Fruit fly (Drosophila melanogaster): ENCODE data around the gene nSMase.

- peak; percentile 50 for TF ChIP-seq CG7101 (tag; optimal IDR thresholded peaks at IDR 0.05)
- TF ChIP-seq Hr96 (GFP tag; optimal IDR thresholded peaks at IDR 0.05): no peak
- TF ChIP-seq toe (GFP tag; optimal IDR thresholded peaks at IDR 0.05): peak; percentile 23
- TF ChIP-seq CG33017 (tag; optimal IDR thresholded peaks at IDR 0.05): peak; percentile 6
- peak; percentile 32 for TF ChIP-seq tj (GFP tag; optimal IDR thresholded peaks at IDR 0.05)
- peak; percentile 2 for TF ChIP-seq cic (GFP tag; optimal IDR thresholded peaks at IDR 0.05)
- no peak for TF ChIP-seq kay (GFP tag; ENCODE audit: borderline replicate concordance)
- no peak for TF ChIP-seq Clk (GFP tag; optimal IDR thresholded peaks at IDR 0.05)
- TF ChIP-seq Mnt (GFP tag; optimal IDR thresholded peaks at IDR 0.05): peak; percentile 57
- no peak for TF ChIP-seq cnc (optimal IDR thresholded peaks at IDR 0.05)
- TF ChIP-seq CG1620 (GFP tag; optimal IDR thresholded peaks at IDR 0.05): peak; percentile 32
- peak; percentile 54 for TF ChIP-seq ovo (GFP tag; optimal IDR thresholded peaks at IDR 0.05)
- TF ChIP-seq pad (GFP tag; optimal IDR thresholded peaks at IDR 0.05): no peak
- TF ChIP-seq CG5204 (GFP tag; optimal IDR thresholded peaks at IDR 0.05): no peak
Observed at dm6 chr3L:3197464-3197863, 21.5 kb upstream of the nSMase start, which contains the start of gene CG14966.
